Fruit fly (Drosophila melanogaster): ENCODE data around the gene CG8927.

CG8927 gene

DNA sequence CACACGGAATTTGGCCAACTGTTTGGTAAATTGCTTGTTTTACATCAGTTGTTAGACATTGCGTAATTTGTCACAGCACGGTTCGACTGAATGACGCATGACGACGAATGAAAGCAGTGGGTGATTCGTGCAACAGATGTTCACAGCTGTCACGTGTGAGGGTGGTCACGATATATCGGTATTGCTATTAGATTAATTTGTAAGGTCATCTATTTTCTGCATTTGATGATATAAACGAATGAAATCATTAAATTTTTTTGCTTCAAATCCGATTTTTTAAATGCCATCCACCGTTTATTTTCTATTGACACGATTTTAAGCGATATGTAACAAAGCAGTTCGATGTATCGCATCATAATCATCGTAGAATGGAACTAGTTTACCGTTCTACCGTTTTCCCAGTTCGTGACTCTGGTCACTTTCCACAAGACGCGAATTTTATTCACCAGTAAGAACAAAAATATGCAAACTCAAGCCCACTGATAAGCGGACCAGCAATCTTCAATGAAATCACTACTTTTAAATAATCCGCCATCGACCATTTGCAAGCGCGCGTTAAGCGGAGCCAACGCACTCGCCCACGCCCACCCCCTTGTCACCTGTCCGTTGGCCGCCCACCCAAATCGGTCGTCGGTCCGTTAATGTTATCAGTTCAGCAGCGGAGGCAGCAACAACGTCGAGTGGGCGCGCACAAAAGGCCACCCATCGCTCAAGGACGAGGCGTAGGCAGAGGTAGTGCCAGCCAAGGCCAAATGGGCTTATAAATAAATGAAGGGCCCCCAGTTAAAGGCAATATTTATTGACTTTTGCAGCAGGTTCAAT, 34.0 kb upstream of the CG8927 start, which contains the start of the genes Mic26-27 and CG5916 (continued):
- TF ChIP-seq CG2116 (GFP tag; optimal IDR thresholded peaks at IDR 0.05) (peak; percentile 68), sna (GFP tag; IDR thresholded peaks at IDR 0.05; ENCODE audit: partially characterized antibody) (peak; percentile 100), tgo (GFP tag; IDR thresholded peaks at IDR 0.05) (peak; percentile 81), CG8089 (GFP tag; optimal IDR thresholded peaks at IDR 0.05) (peak; percentile 66), B-H2 (GFP tag; optimal IDR thresholded peaks at IDR 0.05) (no peak), gsb-n (tag; optimal IDR thresholded peaks at IDR 0.05) (peak; percentile 65), CG18619 (GFP tag; optimal IDR thresholded peaks at IDR 0.05) (peak; percentile 75), dan (GFP tag; IDR thresholded peaks at IDR 0.05) (peak; percentile 62; the same call in 1 of the 2 replicates), sug (tag; optimal IDR thresholded peaks at IDR 0.05) (no peak), jumu (GFP tag; optimal IDR thresholded peaks at IDR 0.05) (peak; percentile 80), CrebB (tag; optimal IDR thresholded peaks at IDR 0.05) (no peak), yki (optimal IDR thresholded peaks at IDR 0.05) (no peak), br (optimal IDR thresholded peaks at IDR 0.05) (no peak), mam (GFP tag; optimal IDR thresholded peaks at IDR 0.05) (peak; percentile 78), MTF-1 (GFP tag; optimal IDR thresholded peaks at IDR 0.05; ENCODE audit: borderline replicate concordance) (no peak), CG10321 (GFP tag; IDR thresholded peaks at IDR 0.05) (no peak), Camta (GFP tag; optimal IDR thresholded peaks at IDR 0.05) (peak; percentile 85), bab2 (GFP tag; optimal IDR thresholded peaks at IDR 0.05) (peak; percentile 73), chif (GFP tag; optimal IDR thresholded peaks at IDR 0.05) (peak; percentile 85 to 87), stc (GFP tag; IDR thresholded peaks at IDR 0.05) (no peak; the same call in 1 of the 2 replicates), lov (optimal IDR thresholded peaks at IDR 0.05) (no peak), lov (GFP tag; IDR thresholded peaks at IDR 0.05) (peak; percentile 88; the same call in 1 of the 3 replicates), Antp (GFP tag; optimal IDR thresholded peaks at IDR 0.05) (peak; percentile 79), Side (GFP tag; optimal IDR thresholded peaks at IDR 0.05) (peak; percentile 75), CG10366 (GFP tag; IDR thresholded peaks at IDR 0.05) (peak; percentile 89), gcm (GFP tag; optimal IDR thresholded peaks at IDR 0.05) (peak; percentile 18), Bgb (GFP tag; IDR thresholded peaks at IDR 0.05; ENCODE audit: partially characterized antibody) (peak; percentile 99), CG5180 (GFP tag; optimal IDR thresholded peaks at IDR 0.05) (no peak), Kr (GFP tag; optimal IDR thresholded peaks at IDR 0.05) (no peak), nom (GFP tag; optimal IDR thresholded peaks at IDR 0.05) (no peak), Ets97D (GFP tag; optimal IDR thresholded peaks at IDR 0.05) (peak; percentile 89), YL-1 (GFP tag; optimal IDR thresholded peaks at IDR 0.05) (peak; percentile 79), Opbp (GFP tag; IDR thresholded peaks at IDR 0.05; ENCODE audit: partially characterized antibody) (peak; percentile 98), CG17829 (tag; optimal IDR thresholded peaks at IDR 0.05) (peak; percentile 72), CG11247 (GFP tag; IDR thresholded peaks at IDR 0.05) (peak; percentile 76), sr (GFP tag; IDR thresholded peaks at IDR 0.05) (peak; percentile 90), Atf-2 (GFP tag; optimal IDR thresholded peaks at IDR 0.05) (peak; percentile 64), ci (GFP tag; IDR thresholded peaks at IDR 0.05) (peak; percentile 91), CG10959 (GFP tag; IDR thresholded peaks at IDR 0.05) (peak; percentile 92), tup (GFP tag; optimal IDR thresholded peaks at IDR 0.05) (no peak), CG1832 (GFP tag; optimal IDR thresholded peaks at IDR 0.05) (no peak), CG13296 (GFP tag; optimal IDR thresholded peaks at IDR 0.05) (no peak), CG10654 (GFP tag; optimal IDR thresholded peaks at IDR 0.05) (peak; percentile 64), Med (GFP tag) (peak; percentile 95), CG31441 (GFP tag; IDR thresholded peaks at IDR 0.05) (peak; percentile 79), Abd-B (GFP tag; optimal IDR thresholded peaks at IDR 0.05) (peak; percentile 88), CG8478 (optimal IDR thresholded peaks at IDR 0.05) (peak; percentile 13), Dbx (GFP tag; IDR thresholded peaks at IDR 0.05) (peak; percentile 93), CG4854 (GFP tag; optimal IDR thresholded peaks at IDR 0.05) (peak; percentile 54), Hand (GFP tag; optimal IDR thresholded peaks at IDR 0.05) (no peak)
